Worm (Caenorhabditis elegans) whole organism, L1 larva: ENCODE measurements around the gene cyp-33A1.

Experiments
- C04F5.9 ChIP-seq: sonication (generic microtip); optimal IDR thresholded peaks from 2 replicates; lab custom pipeline; 2016; ENCODE audit warnings: missing genetic modification characterization, missing compliant biosample characterization
- C16A3.4 ChIP-seq: fragments of 150-350 bp; optimal IDR thresholded peaks from 2 replicates; lab custom pipeline; 2014; ENCODE audit warnings: missing biosample characterization, missing genetic modification characterization
- F16B12.6 ChIP-seq: fragments of 150-350 bp; optimal IDR thresholded peaks from 2 replicates; lab custom pipeline; 2014; ENCODE audit warnings: missing biosample characterization, missing genetic modification characterization
- alr-1 ChIP-seq: fragments of 200-800 bp; sonication (Bioruptor generic); optimal IDR thresholded peaks from 2 replicates; lab custom pipeline; 2018; ENCODE audit warnings: borderline replicate concordance, mild to moderate bottlenecking, missing genetic modification characterization, missing compliant biosample characterization
- aly-2 ChIP-seq: fragments of 150-350 bp; optimal IDR thresholded peaks from 2 replicates; lab custom pipeline; 2014; ENCODE audit warnings: missing biosample characterization, missing genetic modification characterization
- blmp-1 ChIP-seq: fragments of 150-350 bp; optimal IDR thresholded peaks from 2 replicates; lab custom pipeline; 2014; ENCODE audit warnings: missing biosample characterization, missing genetic modification characterization
- ceh-63 ChIP-seq: fragments of 200-800 bp; sonication (Bioruptor generic); optimal IDR thresholded peaks from 2 replicates; lab custom pipeline; 2018; ENCODE audit warnings: mild to moderate bottlenecking, missing genetic modification characterization, missing compliant biosample characterization
- ceh-90 ChIP-seq: sonication (generic microtip); optimal IDR thresholded peaks from 2 replicates; lab custom pipeline; 2016; ENCODE audit warnings: missing genetic modification characterization, missing compliant biosample characterization
- ces-1 ChIP-seq: fragments of 150-350 bp; optimal IDR thresholded peaks from 2 replicates; lab custom pipeline; 2014; ENCODE audit warnings: missing biosample characterization, missing genetic modification reagents, missing genetic modification characterization
- dpl-1 ChIP-seq, 3 experiments: fragments of 150-350 bp in 2 of 3; sonication (generic microtip) in 1 of 3; optimal IDR thresholded peaks; 2 replicates each; lab custom pipeline; 2014 to 2017; ENCODE audit warnings: missing biosample characterization in 3 of 3, missing genetic modification characterization in 3 of 3, missing genetic modification reagents in 3 of 3
- dsc-1 ChIP-seq: sonication (generic microtip); optimal IDR thresholded peaks from 2 replicates; lab custom pipeline; 2016; ENCODE audit warnings: mild to moderate bottlenecking, missing genetic modification characterization, missing compliant biosample characterization
- efl-3 ChIP-seq: fragments of 200-800 bp; sonication (Bioruptor generic); optimal IDR thresholded peaks from 2 replicates; lab custom pipeline; 2018; ENCODE audit warnings: mild to moderate bottlenecking, missing genetic modification characterization, missing compliant biosample characterization
- egl-13 ChIP-seq: sonication (generic microtip); optimal IDR thresholded peaks from 2 replicates; lab custom pipeline; 2016; ENCODE audit warnings: missing genotype, missing genetic modification reagents, missing genetic modification characterization, missing compliant biosample characterization
- elt-2 ChIP-seq: sonication (generic microtip); optimal IDR thresholded peaks from 2 replicates; lab custom pipeline; 2016; ENCODE audit warnings: missing genetic modification characterization, mild to moderate bottlenecking, inconsistent platforms, missing compliant biosample characterization, missing genetic modification reagents
- elt-3 ChIP-seq, 6 experiments: fragments of 150-350 bp in 1 of 6; sonication (generic microtip); optimal IDR thresholded peaks; 2 replicates each; lab custom pipeline; 2017 to 2018; ENCODE audit warnings: missing biosample characterization in 6 of 6, missing genetic modification characterization in 6 of 6, inconsistent platforms in 1 of 6
- ets-5 ChIP-seq: fragments of 200-800 bp; sonication (Bioruptor generic); IDR thresholded peaks from 2 replicates; pipeline ENCODE4 v1.3.6; 2022; ENCODE audit warnings: missing genetic modification characterization, missing compliant biosample characterization
- fkh-10 ChIP-seq: sonication (generic microtip); optimal IDR thresholded peaks from 2 replicates; lab custom pipeline; 2017; ENCODE audit warnings: missing biosample characterization, missing genetic modification reagents, missing genetic modification characterization
- hlh-17 ChIP-seq: fragments of 200-800 bp; sonication (Bioruptor generic); optimal IDR thresholded peaks from 2 replicates; lab custom pipeline; 2018; ENCODE audit warnings: missing genetic modification characterization, mild to moderate bottlenecking, missing compliant biosample characterization, moderate library complexity, borderline replicate concordance
- hlh-4 ChIP-seq: sonication (generic microtip); optimal IDR thresholded peaks from 2 replicates; lab custom pipeline; 2016; ENCODE audit warnings: mild to moderate bottlenecking, missing genetic modification characterization, missing compliant biosample characterization
- lin-14 ChIP-seq: fragments of 200-800 bp; sonication (Bioruptor generic); optimal IDR thresholded peaks from 2 replicates; lab custom pipeline; 2018; ENCODE audit warnings: mild to moderate bottlenecking, missing genetic modification characterization, moderate library complexity, missing compliant biosample characterization
- lin-15B ChIP-seq: fragments of 150-350 bp; sonication (generic microtip); optimal IDR thresholded peaks from 3 replicates; lab custom pipeline; 2014; ENCODE audit warnings: missing biosample characterization, missing genetic modification characterization
- lin-35 ChIP-seq, 2 experiments: fragments of 150-350 bp; optimal IDR thresholded peaks; 2 replicates each; lab custom pipeline; 2014; ENCODE audit warnings: missing biosample characterization in 2 of 2, missing genetic modification characterization in 2 of 2, missing genetic modification reagents in 2 of 2
- lin-39 ChIP-seq: fragments of 150-350 bp; optimal IDR thresholded peaks from 2 replicates; lab custom pipeline; 2014; ENCODE audit warnings: missing biosample characterization, missing genetic modification reagents, missing genetic modification characterization
- lir-3 ChIP-seq: sonication (generic microtip); optimal IDR thresholded peaks from 2 replicates; lab custom pipeline; 2016; ENCODE audit warnings: mild to moderate bottlenecking, missing genetic modification characterization, moderate library complexity, missing compliant biosample characterization; ENCODE audit not compliant: poor library complexity
- lsy-2 ChIP-seq, 2 experiments: fragments of 150-350 bp; optimal IDR thresholded peaks; 2 replicates each; lab custom pipeline; 2014; ENCODE audit warnings: missing biosample characterization in 2 of 2, missing genetic modification characterization in 2 of 2
- mab-9 ChIP-seq: fragments of 200-800 bp; sonication (Bioruptor generic); IDR thresholded peaks from 2 replicates; pipeline ENCODE4 v1.3.6; 2022; ENCODE audit warnings: missing genetic modification reagents, missing genetic modification characterization, missing compliant biosample characterization
- mdl-1 ChIP-seq, 2 experiments: fragments of 150-350 bp; optimal IDR thresholded peaks; 2 replicates each; lab custom pipeline; 2014 to 2017; ENCODE audit warnings: missing biosample characterization in 2 of 2, missing genetic modification characterization in 2 of 2, inconsistent platforms in 1 of 2
- mef-2 ChIP-seq: fragments of 150-350 bp; optimal IDR thresholded peaks from 2 replicates; lab custom pipeline; 2014; ENCODE audit warnings: missing biosample characterization, missing genetic modification characterization
- mep-1 ChIP-seq: fragments of 150-350 bp; optimal IDR thresholded peaks from 2 replicates; lab custom pipeline; 2014; ENCODE audit warnings: missing biosample characterization, missing genetic modification characterization
- nhr-19 ChIP-seq: fragments of 200-800 bp; sonication (Bioruptor generic); conservative IDR thresholded peaks from 2 replicates; pipeline ENCODE4 v1.3.6; 2022; ENCODE audit warnings: missing genetic modification characterization, missing compliant biosample characterization
- nhr-20 ChIP-seq: sonication (generic microtip); optimal IDR thresholded peaks from 2 replicates; lab custom pipeline; 2016; ENCODE audit warnings: mild to moderate bottlenecking, missing genetic modification characterization, missing compliant biosample characterization
- nhr-28 ChIP-seq: fragments of 150-350 bp; optimal IDR thresholded peaks from 2 replicates; lab custom pipeline; 2014; ENCODE audit warnings: missing biosample characterization, missing genetic modification characterization
- nhr-71 ChIP-seq: sonication (generic microtip); optimal IDR thresholded peaks from 2 replicates; lab custom pipeline; 2016; ENCODE audit warnings: mild to moderate bottlenecking, missing genetic modification characterization, moderate library complexity, missing compliant biosample characterization
- nhr-84 ChIP-seq: sonication (generic microtip); optimal IDR thresholded peaks from 2 replicates; lab custom pipeline; 2017; ENCODE audit warnings: missing biosample characterization, missing genetic modification characterization
- nhr-85 ChIP-seq: sonication (generic microtip); peaks from one replicate; lab custom pipeline; 2016; ENCODE audit warnings: missing genetic modification characterization, inconsistent platforms, missing compliant biosample characterization
- nhr-90 ChIP-seq: sonication (generic microtip); optimal IDR thresholded peaks from 2 replicates; lab custom pipeline; 2016; ENCODE audit warnings: mild to moderate bottlenecking, missing genetic modification characterization, missing compliant biosample characterization; ENCODE audit not compliant: poor library complexity
- pax-3 ChIP-seq: fragments of 200-800 bp; sonication (Bioruptor generic); optimal IDR thresholded peaks from 2 replicates; lab custom pipeline; 2018; ENCODE audit warnings: mild to moderate bottlenecking, missing genetic modification characterization, moderate library complexity, missing compliant biosample characterization
- snpc-4 ChIP-seq: fragments of 150-350 bp; optimal IDR thresholded peaks from 2 replicates; lab custom pipeline; 2014; ENCODE audit warnings: missing biosample characterization, missing genetic modification characterization
- snu-23 ChIP-seq: sonication (generic microtip); optimal IDR thresholded peaks from 2 replicates; lab custom pipeline; 2016; ENCODE audit warnings: missing genetic modification characterization, missing compliant biosample characterization
- sox-4 ChIP-seq: sonication (generic microtip); optimal IDR thresholded peaks from 2 replicates; lab custom pipeline; 2016; ENCODE audit warnings: missing genetic modification characterization, missing compliant biosample characterization
- sptf-1 ChIP-seq: fragments of 150-350 bp; optimal IDR thresholded peaks from 2 replicates; lab custom pipeline; 2014; ENCODE audit warnings: missing biosample characterization, missing genetic modification characterization
- swsn-7 ChIP-seq: sonication (generic microtip); optimal IDR thresholded peaks from 2 replicates; lab custom pipeline; 2016; ENCODE audit warnings: missing genetic modification characterization, missing compliant biosample characterization
- tbx-2 ChIP-seq: sonication (generic microtip); optimal IDR thresholded peaks from 2 replicates; lab custom pipeline; 2016; ENCODE audit warnings: missing genetic modification characterization, missing compliant biosample characterization
- tlp-1 ChIP-seq: fragments of 150-350 bp; optimal IDR thresholded peaks from 2 replicates; lab custom pipeline; 2014; ENCODE audit warnings: missing biosample characterization, missing genetic modification characterization
- unc-130 ChIP-seq: fragments of 150-350 bp; optimal IDR thresholded peaks from 2 replicates; lab custom pipeline; 2017; ENCODE audit warnings: missing biosample characterization, missing genetic modification characterization, inconsistent platforms
- unc-30 ChIP-seq: sonication (generic microtip); optimal IDR thresholded peaks from 2 replicates; lab custom pipeline; 2017; ENCODE audit warnings: missing biosample characterization, missing genetic modification characterization
- unc-86 ChIP-seq: sonication (generic microtip); optimal IDR thresholded peaks from 2 replicates; lab custom pipeline; 2016; ENCODE audit warnings: missing genetic modification characterization, missing compliant biosample characterization
- unc-98 ChIP-seq: fragments of 200-800 bp; sonication (Bioruptor generic); IDR thresholded peaks from 2 replicates; pipeline ENCODE4 v1.3.6; 2022; ENCODE audit warnings: missing genetic modification characterization, missing compliant biosample characterization
- xbp-1 ChIP-seq: sonication (generic microtip); optimal IDR thresholded peaks from 2 replicates; lab custom pipeline; 2016; ENCODE audit warnings: missing genetic modification characterization, missing compliant biosample characterization
- zag-1 ChIP-seq: fragments of 150-350 bp; optimal IDR thresholded peaks from 2 replicates; lab custom pipeline; 2014; ENCODE audit warnings: missing biosample characterization, missing genetic modification characterization

Gene cyp-33A1

DNA sequence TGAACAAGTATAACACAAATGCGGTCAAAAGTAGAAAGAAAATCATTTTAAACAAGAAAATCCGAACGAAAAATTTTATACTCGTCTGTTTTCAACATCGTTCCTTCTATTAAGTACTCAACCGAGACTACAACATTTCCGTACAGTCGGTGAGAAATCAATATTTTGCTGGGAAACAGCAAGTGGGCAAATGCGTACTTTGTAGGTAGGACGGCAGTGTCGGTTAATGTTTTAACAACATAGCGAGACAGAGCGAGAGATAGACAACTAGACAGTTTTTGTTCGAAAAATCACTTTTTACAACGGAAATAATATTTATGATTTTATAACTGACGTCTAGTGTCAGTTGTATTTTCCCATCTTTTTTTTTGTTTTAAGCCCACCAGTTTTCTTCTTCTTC lies at the start of gene cyp-33A1:
Gene cyp-33A1, minus strand, starts transcription at position 72 of the 400 bp plus-strand sequence.
- TF ChIP-seq snu-23 (GFP tag; lab: Kevin White, UChicago) (no peak), nhr-90 (tag; lab: Kevin White, UChicago) (peak; percentile 20), nhr-85 (peak; percentile 81), nhr-19 (GFP tag; lab: Robert Waterston, UW) (peak; percentile 16; the same call in 1 of the 2 replicates), nhr-20 (peak; percentile 75), nhr-28 (tag; lab: Kevin White, UChicago) (no peak), unc-130 (tag; lab: Kevin White, UChicago) (no peak), elt-3 (tag; optimal IDR thresholded peaks at IDR 0.05; lab: Kevin White, UChicago) (peak in 1 of 6 experiments; percentile 64), unc-30 (no peak), mdl-1 (tag; optimal IDR thresholded peaks at IDR 0.05; lab: Kevin White, UChicago) (peak in 1 of 2 experiments; percentile 16), elt-2 (peak; percentile 8), fkh-10 (GFP tag; lab: Kevin White, UChicago) (no peak), lin-35 (GFP tag; optimal IDR thresholded peaks at IDR 0.05; lab: Kevin White, UChicago) (no peak), xbp-1 (tag; lab: Kevin White, UChicago) (no peak), nhr-71 (tag; lab: Kevin White, UChicago) (peak; percentile 38), blmp-1 (tag; lab: Kevin White, UChicago) (peak; percentile 50)

DNA sequence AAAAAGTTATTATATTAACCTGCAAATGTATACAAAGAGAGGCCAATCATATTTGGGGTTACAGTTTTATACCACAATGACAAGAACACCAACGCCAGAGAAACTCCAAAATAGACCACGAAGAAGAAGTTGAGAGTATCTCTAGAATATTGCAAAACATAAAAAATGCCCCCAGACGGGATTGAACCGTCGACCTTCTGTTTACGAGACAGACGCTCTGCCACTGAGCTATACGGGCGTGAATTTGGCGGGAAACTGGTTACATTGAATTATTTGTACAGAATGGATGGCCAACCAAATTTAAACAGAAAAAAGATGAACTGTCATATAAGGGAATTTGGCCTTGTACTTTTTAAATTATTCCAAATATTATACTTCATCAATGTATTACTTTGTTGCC lies 49.2 kb upstream of the cyp-33A1 start:
- TF ChIP-seq ces-1 (GFP tag; lab: Kevin White, UChicago) (no peak), nhr-19 (GFP tag; lab: Robert Waterston, UW) (peak; percentile 49), sptf-1 (tag; lab: Kevin White, UChicago) (no peak), tbx-2 (tag; lab: Kevin White, UChicago) (peak; percentile 32), lsy-2 (tag; optimal IDR thresholded peaks at IDR 0.05; lab: Kevin White, UChicago) (peak; percentile 26 to 66), mdl-1 (tag; optimal IDR thresholded peaks at IDR 0.05; lab: Kevin White, UChicago) (peak in 1 of 2 experiments; percentile 45), mef-2 (no peak), mep-1 (tag; lab: Kevin White, UChicago) (peak; percentile 44), blmp-1 (tag; lab: Kevin White, UChicago) (peak; percentile 32), lin-14 (GFP tag; lab: Kevin White, UChicago) (peak; percentile 49), egl-13 (tag; lab: Kevin White, UChicago) (no peak), tlp-1 (tag; lab: Kevin White, UChicago) (no peak), nhr-84 (tag; lab: Kevin White, UChicago) (no peak), C04F5.9 (no peak), snpc-4 (no peak), lin-35 (GFP tag; optimal IDR thresholded peaks at IDR 0.05; lab: Kevin White, UChicago) (peak; percentile 46 to 82), F16B12.6 (no peak), C16A3.4 (tag; lab: Kevin White, UChicago) (peak; percentile 54), dpl-1 (GFP tag; optimal IDR thresholded peaks at IDR 0.05; lab: Kevin White, UChicago) (peak; percentile 61 to 65 (median 64)), alr-1 (no peak), elt-3 (tag; optimal IDR thresholded peaks at IDR 0.05; lab: Kevin White, UChicago) (peak in 2 of 6 experiments; percentile 2 to 48), nhr-20 (peak; percentile 67), lir-3 (tag; lab: Kevin White, UChicago) (peak; percentile 48), ceh-90 (tag; lab: Kevin White, UChicago) (no peak), aly-2 (no peak), swsn-7 (tag; lab: Kevin White, UChicago) (peak; percentile 56), zag-1 (tag; lab: Kevin White, UChicago) (no peak), unc-30 (no peak), unc-130 (tag; lab: Kevin White, UChicago) (peak; percentile 13), unc-98 (GFP tag; lab: Robert Waterston, UW) (no peak), hlh-17 (GFP tag; lab: Kevin White, UChicago) (no peak), dsc-1 (tag; lab: Kevin White, UChicago) (peak; percentile 53), sox-4 (tag; lab: Kevin White, UChicago) (no peak), ceh-63 (GFP tag; lab: Kevin White, UChicago) (no peak), lin-15B (tag; lab: Kevin White, UChicago) (no peak), unc-86 (tag; lab: Kevin White, UChicago) (peak; percentile 21), ets-5 (no peak), pax-3 (tag; lab: Kevin White, UChicago) (no peak), hlh-4 (tag; lab: Kevin White, UChicago) (no peak), mab-9 (GFP tag; lab: Robert Waterston, UW) (no peak), efl-3 (no peak), lin-39 (tag; lab: Kevin White, UChicago) (no peak)
